Worm (Caenorhabditis elegans): ENCODE measurements around the gene lec-3.

- peak; percentile 73 for TF ChIP-seq lin-39 (tag; optimal IDR thresholded peaks at IDR 0.05)
- TF ChIP-seq nhr-25 (tag; optimal IDR thresholded peaks at IDR 0.05): no peak
- TF ChIP-seq egl-27 (tag; optimal IDR thresholded peaks at IDR 0.05): peak; percentile 8
- peak; percentile 72 for TF ChIP-seq C34F6.9 (tag; optimal IDR thresholded peaks at IDR 0.05)
- TF ChIP-seq unc-55 (GFP tag; optimal IDR thresholded peaks at IDR 0.05): peak; percentile 63
- TF ChIP-seq ztf-1 (GFP tag; conservative IDR thresholded peaks at IDR 0.05): no peak
- TF ChIP-seq ceh-16 (tag; optimal IDR thresholded peaks at IDR 0.05): no peak
- no peak for TF ChIP-seq ztf-11 (tag; optimal IDR thresholded peaks at IDR 0.05)
Measured at ce11 chrII:9984866-9985336, 6.0 kb upstream of the lec-3 start.
